Worm (Caenorhabditis elegans): Measurements from ENCODE around the gene eef-1B.1.

Gene eef-1B.1

DNA sequence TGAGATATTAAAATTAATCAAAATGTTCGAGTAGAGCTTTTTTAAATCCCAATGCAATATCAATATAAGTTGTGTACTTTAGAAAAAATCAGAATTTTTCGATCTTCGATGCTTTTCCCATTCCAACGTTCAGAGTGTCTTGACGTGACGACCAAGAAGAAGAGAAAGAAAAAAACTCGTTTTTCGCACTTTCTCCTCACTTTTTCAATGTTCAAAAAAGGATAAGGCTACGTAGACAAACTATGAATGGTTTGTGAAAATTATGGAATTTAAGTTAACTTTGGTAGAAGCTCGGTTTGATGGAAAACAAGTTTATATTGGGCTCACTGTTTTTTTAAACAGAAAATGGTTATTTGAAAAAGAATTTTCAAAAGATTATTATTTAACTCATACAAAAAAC, 25.5 kb downstream of the eef-1B.1 start:
- no peak for TF ChIP-seq mxl-2 (GFP tag; conservative IDR thresholded peaks at IDR 0.05)
- no peak for TF ChIP-seq tra-1 (GFP tag; IDR thresholded peaks at IDR 0.05)
- no peak for TF ChIP-seq ceh-32 (tag; optimal IDR thresholded peaks at IDR 0.05; ENCODE audit: poor library complexity)

ce11 chrIII:7946968-7947491, 26.2 kb downstream of the eef-1B.1 start, which contains the start of gene gsto-1:
TSS of gene gsto-1 (minus strand) at chrIII:7947018.
- peak; percentile 40 for TF ChIP-seq mep-1 (tag; optimal IDR thresholded peaks at IDR 0.05)
- no peak for TF ChIP-seq ceh-62 (tag; optimal IDR thresholded peaks at IDR 0.05)
- TF ChIP-seq F49E8.2 (tag; optimal IDR thresholded peaks at IDR 0.05; ENCODE audit: borderline replicate concordance): no peak
- TF ChIP-seq ceh-28 (tag; optimal IDR thresholded peaks at IDR 0.05): no peak
- no peak for TF ChIP-seq unc-39 (tag; optimal IDR thresholded peaks at IDR 0.05)
- no peak for TF ChIP-seq nhr-102 (tag; optimal IDR thresholded peaks at IDR 0.05)
- no peak for TF ChIP-seq mxl-3 (GFP tag; optimal IDR thresholded peaks at IDR 0.05)
- peak; percentile 89 for TF ChIP-seq ztf-7 (tag; optimal IDR thresholded peaks at IDR 0.05)
- TF ChIP-seq attf-4 (tag; optimal IDR thresholded peaks at IDR 0.05): no peak
- TF ChIP-seq ceh-44 (GFP tag; IDR thresholded peaks at IDR 0.05): no peak
- no peak for TF ChIP-seq lin-15B (tag; optimal IDR thresholded peaks at IDR 0.05)
- no peak for TF ChIP-seq ceh-32 (tag; optimal IDR thresholded peaks at IDR 0.05; ENCODE audit: poor library complexity)
- TF ChIP-seq daf-19 (GFP tag; conservative IDR thresholded peaks at IDR 0.05): no peak
- TF ChIP-seq pqm-1 (tag; optimal IDR thresholded peaks at IDR 0.05): peak; percentile 21
- no peak for TF ChIP-seq zag-1 (tag; optimal IDR thresholded peaks at IDR 0.05)
- no peak for TF ChIP-seq nhr-42 (GFP tag; IDR thresholded peaks at IDR 0.05)
- no peak for TF ChIP-seq jun-1 (tag; optimal IDR thresholded peaks at IDR 0.05)
- TF ChIP-seq dve-1 (tag; optimal IDR thresholded peaks at IDR 0.05; ENCODE audit: insufficient read depth): peak; percentile 47
- TF ChIP-seq fos-1 (tag; optimal IDR thresholded peaks at IDR 0.05): no peak
- TF ChIP-seq nhr-6 (tag; optimal IDR thresholded peaks at IDR 0.05): no peak
- no peak for TF ChIP-seq daf-16 (GFP tag; optimal IDR thresholded peaks at IDR 0.05)
- TF ChIP-seq daf-16 (tag; optimal IDR thresholded peaks at IDR 0.05): peak; percentile 81
- no peak for TF ChIP-seq sdz-12 (GFP tag; optimal IDR thresholded peaks at IDR 0.05)
- TF ChIP-seq aha-1 (tag): no peak
- TF ChIP-seq Y48G9A.11 (GFP tag; IDR thresholded peaks at IDR 0.05): no peak
- TF ChIP-seq hlh-11 (tag; optimal IDR thresholded peaks at IDR 0.05): no peak
- TF ChIP-seq egl-43 (GFP tag; IDR thresholded peaks at IDR 0.05): no peak
- no peak for TF ChIP-seq F26F4.8 (GFP tag; conservative IDR thresholded peaks at IDR 0.05)
- no peak for TF ChIP-seq Y105C5A.15 (GFP tag; IDR thresholded peaks at IDR 0.05)
- TF ChIP-seq lin-38 (GFP tag; IDR thresholded peaks at IDR 0.05): no peak
- TF ChIP-seq hif-1 (tag; optimal IDR thresholded peaks at IDR 0.05): no peak
- TF ChIP-seq lin-39 (tag; optimal IDR thresholded peaks at IDR 0.05): no peak
- no peak for TF ChIP-seq ceh-82 (tag; optimal IDR thresholded peaks at IDR 0.05)
- no peak for TF ChIP-seq Y5F2A.4 (GFP tag; optimal IDR thresholded peaks at IDR 0.05)
- TF ChIP-seq nhr-41 (GFP tag; IDR thresholded peaks at IDR 0.05): no peak
- TF ChIP-seq ztf-11 (tag; optimal IDR thresholded peaks at IDR 0.05): no peak
- no peak for TF ChIP-seq zfp-2 (tag; optimal IDR thresholded peaks at IDR 0.05)
- no peak for TF ChIP-seq unc-130 (GFP tag; optimal IDR thresholded peaks at IDR 0.05)
- no peak for TF ChIP-seq nhr-28 (tag; optimal IDR thresholded peaks at IDR 0.05)
- no peak for TF ChIP-seq snpc-4 (tag; optimal IDR thresholded peaks at IDR 0.05)

DNA sequence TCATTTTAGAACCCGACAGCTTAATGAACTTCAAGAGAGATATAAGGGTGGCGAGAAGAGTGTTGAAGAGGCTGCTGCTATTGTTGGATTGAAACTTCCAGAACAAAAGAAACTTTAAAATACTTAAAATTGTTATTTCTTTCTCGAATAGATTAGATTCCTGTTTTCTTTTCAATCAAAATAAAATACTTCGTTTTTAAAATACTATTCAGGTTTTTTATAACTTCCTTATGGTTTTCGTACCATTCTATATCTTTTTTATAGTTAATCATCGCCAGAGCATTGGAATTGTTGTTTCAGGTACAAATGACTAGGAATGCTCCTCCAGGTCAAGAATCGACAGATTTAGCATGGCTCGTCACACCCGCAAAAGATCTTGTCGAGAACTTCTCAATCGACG, 31.8 kb downstream of the eef-1B.1 start, which contains the start of gene kle-2:
kle-2 (plus strand) TSS at position 301 of the 400 bp plus-strand sequence.
- no peak for TF ChIP-seq nhr-237 (tag; optimal IDR thresholded peaks at IDR 0.05)
- TF ChIP-seq aha-1 (tag): no peak
- no peak for TF ChIP-seq F26F4.8 (GFP tag; conservative IDR thresholded peaks at IDR 0.05)
- TF ChIP-seq zip-2 (tag; optimal IDR thresholded peaks at IDR 0.05): no peak
- no peak for TF ChIP-seq mdl-1 (tag; optimal IDR thresholded peaks at IDR 0.05)
